Fruit fly (Drosophila melanogaster): ENCODE results near the gene fu.
A peak's percentile ranks its signal among the peaks of the same experiment; 100 is the strongest.

The fu gene

dm6 chrX:18646855-18647699 lies 10.5 kb upstream of the fu start, which contains the start of gene Rip11 (continued):
- TF ChIP-seq HLHmδ (GFP tag; optimal IDR thresholded peaks at IDR 0.05) (peak; percentile 24), NFAT (GFP tag; IDR thresholded peaks at IDR 0.05) (peak; percentile 65), jumu (GFP tag; optimal IDR thresholded peaks at IDR 0.05) (peak; percentile 41), crol (GFP tag; IDR thresholded peaks at IDR 0.05) (peak; percentile 85), her (GFP tag; optimal IDR thresholded peaks at IDR 0.05) (peak; percentile 21), CG9932 (GFP tag; IDR thresholded peaks at IDR 0.05) (peak; percentile 67), CG8359 (GFP tag; optimal IDR thresholded peaks at IDR 0.05; ENCODE audit: borderline replicate concordance) (no peak), NC2α (GFP tag; optimal IDR thresholded peaks at IDR 0.05) (no peak), repo (GFP tag; optimal IDR thresholded peaks at IDR 0.05) (peak; percentile 31), Ssrp (tag; optimal IDR thresholded peaks at IDR 0.05) (no peak), unpg (GFP tag; optimal IDR thresholded peaks at IDR 0.05) (peak; percentile 21), CG11398 (GFP tag; optimal IDR thresholded peaks at IDR 0.05) (no peak), Meics (GFP tag; optimal IDR thresholded peaks at IDR 0.05) (peak; percentile 20), kah (GFP tag; optimal IDR thresholded peaks at IDR 0.05) (peak; percentile 16), stc (GFP tag; IDR thresholded peaks at IDR 0.05) (peak; percentile 43; the same call in 1 of the 2 replicates), NK7.1 (GFP tag; optimal IDR thresholded peaks at IDR 0.05) (peak; percentile 51), ttk (GFP tag; IDR thresholded peaks at IDR 0.05) (peak; percentile 12; the same call in 1 of the 2 replicates), kni (GFP tag; optimal IDR thresholded peaks at IDR 0.05) (peak; percentile 48), pfk (GFP tag; optimal IDR thresholded peaks at IDR 0.05) (no peak), ato (GFP tag; IDR thresholded peaks at IDR 0.05; ENCODE audit: partially characterized antibody) (0 out of 2 replicates have a peak, but pooled peaks have one; percentile 16), croc (GFP tag; conservative IDR thresholded peaks at IDR 0.05) (no peak), CG10431 (GFP tag; optimal IDR thresholded peaks at IDR 0.05) (no peak), CG3163 (GFP tag; optimal IDR thresholded peaks at IDR 0.05) (peak; percentile 8), lbe (GFP tag; optimal IDR thresholded peaks at IDR 0.05) (peak; percentile 46), ci (GFP tag; IDR thresholded peaks at IDR 0.05) (peak; percentile 48), CG12659 (GFP tag; optimal IDR thresholded peaks at IDR 0.05) (peak; percentile 17), run (tag; optimal IDR thresholded peaks at IDR 0.05) (no peak), Xbp1 (GFP tag; optimal IDR thresholded peaks at IDR 0.05) (peak; percentile 19), dm (GFP tag; optimal IDR thresholded peaks at IDR 0.05) (peak; percentile 18), CG17385 (GFP tag; optimal IDR thresholded peaks at IDR 0.05) (peak; percentile 76), Awh (GFP tag; IDR thresholded peaks at IDR 0.05) (no peak), Elba2 (GFP tag; optimal IDR thresholded peaks at IDR 0.05) (peak; percentile 64), Ada2b (GFP tag; IDR thresholded peaks at IDR 0.05) (peak; percentile 39; the same call in 1 of the 2 replicates), CG8944 (GFP tag; optimal IDR thresholded peaks at IDR 0.05) (peak; percentile 0), CHES-1-like (GFP tag; optimal IDR thresholded peaks at IDR 0.05) (peak; percentile 50), pho (GFP tag; optimal IDR thresholded peaks at IDR 0.05) (peak; percentile 0)

DNA sequence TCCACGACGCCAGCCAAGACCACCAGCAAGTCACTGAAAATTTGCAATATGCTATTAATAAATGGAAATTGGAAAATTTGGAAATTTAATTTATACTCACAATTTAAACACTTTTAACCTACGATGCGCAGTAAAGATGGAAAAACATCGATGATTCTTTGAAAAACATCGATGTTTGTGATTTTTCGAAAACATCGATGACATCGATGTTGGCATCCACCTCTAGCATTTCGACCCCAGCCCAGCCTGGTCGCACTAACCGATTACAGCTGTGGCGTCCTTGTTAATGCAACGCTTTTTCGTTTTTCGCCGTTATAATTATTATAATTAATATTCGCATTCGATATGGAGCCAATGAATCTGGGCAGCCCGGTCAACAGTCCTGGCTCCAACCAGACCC lies 9.6 kb upstream of the fu start, which contains the start of gene Nup35:
Nup35 (plus strand) TSS at position 222 of the 400 bp plus-strand sequence.
- TF ChIP-seq CG8290 (GFP tag; optimal IDR thresholded peaks at IDR 0.05) (peak; percentile 38), CG8290 (tag; optimal IDR thresholded peaks at IDR 0.05) (peak; percentile 62 to 73), amos (GFP tag; IDR thresholded peaks at IDR 0.05; ENCODE audit: partially characterized antibody) (peak; percentile 81), zen2 (GFP tag; IDR thresholded peaks at IDR 0.05; ENCODE audit: partially characterized antibody) (peak; percentile 46; the same call in 1 of the 3 replicates), CG8388 (GFP tag; optimal IDR thresholded peaks at IDR 0.05) (no peak), CHES-1-like (GFP tag; optimal IDR thresholded peaks at IDR 0.05) (no peak), Rfx (GFP tag; IDR thresholded peaks at IDR 0.05) (0 out of 2 replicates have a peak, but pooled peaks have one; percentile 5), unc-4 (GFP tag; IDR thresholded peaks at IDR 0.05; ENCODE audit: partially characterized antibody) (peak; percentile 69), Sry-δ (GFP tag; optimal IDR thresholded peaks at IDR 0.05) (peak; percentile 77), hbn (GFP tag; IDR thresholded peaks at IDR 0.05; ENCODE audit: partially characterized antibody) (peak; percentile 46), Bgb (GFP tag; IDR thresholded peaks at IDR 0.05; ENCODE audit: partially characterized antibody) (peak; percentile 77), Opbp (GFP tag; IDR thresholded peaks at IDR 0.05; ENCODE audit: partially characterized antibody) (peak; percentile 77; the same call in 2 of the 3 replicates), zfh2 (GFP tag; optimal IDR thresholded peaks at IDR 0.05) (no peak), pzg (GFP tag; optimal IDR thresholded peaks at IDR 0.05) (peak; percentile 55), CG34224 (GFP tag; IDR thresholded peaks at IDR 0.05; ENCODE audit: partially characterized antibody) (peak; percentile 72)
